Worm (Caenorhabditis elegans): Measurements from ENCODE around the gene eef-1G.

DNA sequence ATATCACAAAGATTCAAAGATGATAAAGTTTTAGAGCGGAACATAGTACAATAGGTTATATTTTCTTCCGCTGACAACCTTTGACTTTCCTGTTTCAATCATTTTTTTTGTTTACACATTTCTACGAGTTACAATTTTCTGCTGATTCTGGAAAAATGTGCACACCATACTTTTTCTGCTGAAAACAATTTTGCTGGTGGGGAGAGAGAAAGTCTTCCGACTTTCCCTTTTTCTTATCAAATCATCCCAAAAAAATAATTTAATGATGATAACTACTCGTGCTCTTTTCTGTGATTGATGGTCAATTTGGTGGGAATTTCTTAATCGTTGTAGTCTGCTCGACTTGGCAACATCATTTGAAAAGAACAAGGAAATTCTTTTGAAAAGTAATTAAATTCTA, 42.1 kb downstream of the eef-1G start:
- TF ChIP-seq C06A6.2 (GFP tag; conservative IDR thresholded peaks at IDR 0.05) (no peak), xnd-1 (tag; optimal IDR thresholded peaks at IDR 0.05) (no peak), ama-1 (optimal IDR thresholded peaks at IDR 0.05) (no peak), ama-1 (GFP tag; optimal IDR thresholded peaks at IDR 0.05) (no peak), nfya-1 (tag; optimal IDR thresholded peaks at IDR 0.05; ENCODE audit: borderline replicate concordance, insufficient read depth) (no peak)

Measured in whole organism, young adult.